Fruit fly (Drosophila melanogaster) whole organism, adult: ENCODE data around the gene srw.

Experiments used
- CG11617 ChIP-seq: fragments of 200-800 bp; sonication (Bioruptor generic); optimal IDR thresholded peaks from 2 replicates; lab custom pipeline; 2017; ENCODE audit warnings: mild to moderate bottlenecking, missing biosample characterization, missing genetic modification reagents, missing genetic modification characterization
- CG12768 ChIP-seq: fragments of 200-800 bp; sonication (Bioruptor generic); optimal IDR thresholded peaks from 2 replicates; lab custom pipeline; 2017; ENCODE audit warnings: missing biosample characterization, missing genetic modification characterization, mild to moderate bottlenecking, moderate library complexity, missing genetic modification reagents
- CG14711 ChIP-seq: fragments of 200-800 bp; sonication (Bioruptor generic); optimal IDR thresholded peaks from 2 replicates; lab custom pipeline; 2018; ENCODE audit warnings: missing biosample characterization, mild to moderate bottlenecking, missing genetic modification characterization, moderate library complexity
- CG1620 ChIP-seq: fragments of 200-800 bp; sonication (Bioruptor generic); optimal IDR thresholded peaks from 2 replicates; lab custom pipeline; 2016; ENCODE audit warnings: missing biosample characterization, missing genetic modification characterization
- CG33017 ChIP-seq: fragments of 200-800 bp; sonication (Bioruptor generic); optimal IDR thresholded peaks from 2 replicates; lab custom pipeline; 2018; ENCODE audit warnings: missing biosample characterization, mild to moderate bottlenecking, missing genetic modification characterization, moderate library complexity
- CG5204 ChIP-seq: fragments of 200-800 bp; sonication (Bioruptor generic); optimal IDR thresholded peaks from 2 replicates; lab custom pipeline; 2016; ENCODE audit warnings: missing biosample characterization, missing genetic modification characterization
- CG7045 ChIP-seq: fragments of 200-800 bp; sonication (Bioruptor generic); optimal IDR thresholded peaks from 2 replicates; lab custom pipeline; 2017; ENCODE audit warnings: missing biosample characterization, mild to moderate bottlenecking, missing genetic modification characterization
- CG7101 ChIP-seq: fragments of 200-800 bp; sonication (Bioruptor generic); optimal IDR thresholded peaks from 2 replicates; lab custom pipeline; 2018; ENCODE audit warnings: missing biosample characterization, mild to moderate bottlenecking, missing genetic modification characterization, moderate library complexity
- Clk ChIP-seq: fragments of 200-800 bp; sonication (Bioruptor generic); optimal IDR thresholded peaks from 2 replicates; lab custom pipeline; 2017; ENCODE audit warnings: missing biosample characterization, missing genetic modification characterization
- Crg-1 ChIP-seq: fragments of 200-800 bp; sonication (Bioruptor generic); optimal IDR thresholded peaks from 2 replicates; lab custom pipeline; 2016; ENCODE audit warnings: missing biosample characterization, missing genetic modification characterization
- Hr96 ChIP-seq: fragments of 200-800 bp; sonication (Bioruptor generic); optimal IDR thresholded peaks from 2 replicates; lab custom pipeline; 2016; ENCODE audit warnings: missing biosample characterization, missing genetic modification characterization
- Mnt ChIP-seq: fragments of 200-800 bp; sonication (Bioruptor generic); optimal IDR thresholded peaks from 2 replicates; lab custom pipeline; 2016; ENCODE audit warnings: missing biosample characterization, mild to moderate bottlenecking, missing genetic modification characterization
- bab1 ChIP-seq: fragments of 200-800 bp; sonication (Bioruptor generic); optimal IDR thresholded peaks from 3 replicates; lab custom pipeline; 2019; ENCODE audit warnings: missing biosample characterization, mild to moderate bottlenecking, missing genetic modification characterization, moderate library complexity
- cic ChIP-seq: fragments of 200-800 bp; sonication (Bioruptor generic); optimal IDR thresholded peaks from 2 replicates; lab custom pipeline; 2017; ENCODE audit warnings: missing biosample characterization, mild to moderate bottlenecking, missing genetic modification characterization, moderate library complexity
- cnc ChIP-seq, 2 experiments: fragments of >200 bp; optimal IDR thresholded peaks; 2 replicates each; lab custom pipeline; 2017
- kay ChIP-seq: fragments of 200-800 bp; sonication (Bioruptor generic); peaks from one replicate; lab custom pipeline; 2016; ENCODE audit warnings: missing biosample characterization, missing genetic modification characterization, borderline replicate concordance
- ovo ChIP-seq: fragments of 200-800 bp; sonication (Bioruptor generic); optimal IDR thresholded peaks from 2 replicates; lab custom pipeline; 2016; ENCODE audit warnings: missing biosample characterization, missing genetic modification characterization
- pad ChIP-seq: fragments of 200-800 bp; sonication (Bioruptor generic); optimal IDR thresholded peaks from 3 replicates; lab custom pipeline; 2017; ENCODE audit warnings: missing biosample characterization, missing genetic modification characterization, mild to moderate bottlenecking, moderate library complexity, missing genetic modification reagents
- tj ChIP-seq: fragments of 200-800 bp; sonication (Bioruptor generic); optimal IDR thresholded peaks from 3 replicates; lab custom pipeline; 2017; ENCODE audit warnings: missing biosample characterization, mild to moderate bottlenecking, missing genetic modification characterization, moderate library complexity
- toe ChIP-seq: fragments of 200-800 bp; sonication (Bioruptor generic); optimal IDR thresholded peaks from 2 replicates; lab custom pipeline; 2016; ENCODE audit warnings: missing biosample characterization, missing genetic modification characterization

The srw gene

dm6 chr3L:4270949-4271827, 12.1 kb downstream of the srw start:
- TF ChIP-seq CG7101 (no peak), cic (GFP tag; lab: Kevin White, UChicago) (no peak), CG7045 (no peak), Crg-1 (GFP tag; lab: Kevin White, UChicago) (no peak), Clk (GFP tag; lab: Kevin White, UChicago) (no peak), cnc (optimal IDR thresholded peaks at IDR 0.05; lab: Kevin White, UChicago) (no peak), kay (GFP tag; lab: Kevin White, UChicago) (no peak), pad (no peak), toe (no peak)

- no peak for TF ChIP-seq Mnt
- no peak for TF ChIP-seq tj
- no peak for TF ChIP-seq CG1620 (GFP tag; lab: Kevin White, UChicago)
- no peak for TF ChIP-seq CG12768 (GFP tag; lab: Kevin White, UChicago)
- TF ChIP-seq CG7045: no peak
- no peak for TF ChIP-seq kay (GFP tag; lab: Kevin White, UChicago)
- no peak for TF ChIP-seq ovo
- no peak for TF ChIP-seq Hr96 (GFP tag; lab: Kevin White, UChicago)
Observed at dm6 chr3L:4269920-4270319, 13.4 kb downstream of the srw start.

DNA sequence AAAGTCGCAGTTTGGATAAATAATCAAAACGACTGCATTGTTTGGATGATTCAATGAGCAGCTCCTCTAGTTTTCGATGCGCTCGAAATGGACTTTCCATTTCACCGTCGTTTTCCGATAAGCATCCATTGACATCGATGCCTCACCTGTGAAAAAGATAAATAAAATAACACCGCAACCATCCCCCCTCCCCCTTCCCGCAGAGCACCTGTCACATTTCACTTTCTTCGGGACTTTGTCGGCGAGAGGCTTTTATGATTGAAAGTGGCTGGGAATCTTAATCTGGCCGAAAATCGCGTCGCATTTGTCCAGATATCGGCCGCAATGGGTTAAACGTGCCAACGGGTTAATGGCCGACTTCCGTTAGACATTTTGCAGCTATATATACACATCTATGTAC, 14.1 kb downstream of the srw start:
- TF ChIP-seq CG1620 (GFP tag; lab: Kevin White, UChicago) (no peak), Crg-1 (GFP tag; lab: Kevin White, UChicago) (no peak), CG12768 (GFP tag; lab: Kevin White, UChicago) (no peak), tj (no peak), Hr96 (GFP tag; lab: Kevin White, UChicago) (no peak), CG14711 (tag; lab: Kevin White, UChicago) (no peak), kay (GFP tag; lab: Kevin White, UChicago) (no peak), Clk (GFP tag; lab: Kevin White, UChicago) (no peak), CG33017 (tag; lab: Kevin White, UChicago) (no peak), toe (no peak), ovo (no peak), cic (GFP tag; lab: Kevin White, UChicago) (no peak), cnc (optimal IDR thresholded peaks at IDR 0.05; lab: Kevin White, UChicago) (no peak)

dm6 chr3L:4267403-4267802, 15.9 kb downstream of the srw start, which contains the start of gene CG33764:
CG33764 (minus strand) TSS chr3L:4267503.
- TF ChIP-seq Crg-1 (GFP tag; lab: Kevin White, UChicago) (no peak), pad (no peak), CG12768 (GFP tag; lab: Kevin White, UChicago) (no peak), cnc (optimal IDR thresholded peaks at IDR 0.05; lab: Kevin White, UChicago) (no peak)

- TF ChIP-seq Hr96 (GFP tag; lab: Kevin White, UChicago) (no peak), Crg-1 (GFP tag; lab: Kevin White, UChicago) (no peak), toe (no peak), CG14711 (tag; lab: Kevin White, UChicago) (no peak), cnc (optimal IDR thresholded peaks at IDR 0.05; lab: Kevin White, UChicago) (no peak), tj (no peak), Mnt (no peak), kay (GFP tag; lab: Kevin White, UChicago) (no peak), CG1620 (GFP tag; lab: Kevin White, UChicago) (no peak), ovo (no peak), CG7101 (no peak), Clk (GFP tag; lab: Kevin White, UChicago) (no peak), CG11617 (GFP tag; lab: Kevin White, UChicago) (no peak), cic (GFP tag; lab: Kevin White, UChicago) (no peak), pad (no peak), CG33017 (tag; lab: Kevin White, UChicago) (no peak), CG7045 (no peak), CG5204 (GFP tag; lab: Kevin White, UChicago) (no peak)
Observed at dm6 chr3L:4265836-4266235, 17.4 kb downstream of the srw start.

DNA sequence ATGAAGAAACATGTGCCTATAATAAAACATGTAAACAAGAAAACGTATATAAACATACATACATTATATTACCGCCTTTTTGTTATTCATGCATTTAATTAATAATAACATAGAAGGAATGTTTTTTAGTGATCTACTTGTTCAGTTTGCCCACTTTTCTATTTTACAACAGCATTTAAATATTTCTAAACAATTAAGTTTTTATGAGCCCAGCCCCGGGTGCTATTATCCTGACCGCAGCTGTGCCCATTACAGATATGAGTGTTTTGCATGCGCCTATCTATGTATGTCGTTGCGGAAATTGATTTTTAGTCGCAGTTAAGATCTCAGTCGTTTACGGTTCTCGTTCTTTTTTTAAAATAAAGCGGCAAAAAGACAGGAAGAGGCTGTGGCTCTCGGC, 18.3 kb downstream of the srw start:
- TF ChIP-seq tj (no peak), CG1620 (GFP tag; lab: Kevin White, UChicago) (no peak), ovo (no peak), kay (GFP tag; lab: Kevin White, UChicago) (no peak), CG12768 (GFP tag; lab: Kevin White, UChicago) (no peak), cnc (optimal IDR thresholded peaks at IDR 0.05; lab: Kevin White, UChicago) (no peak), toe (no peak), Mnt (no peak), bab1 (no peak), CG5204 (GFP tag; lab: Kevin White, UChicago) (no peak), CG11617 (GFP tag; lab: Kevin White, UChicago) (no peak), Crg-1 (GFP tag; lab: Kevin White, UChicago) (no peak), Hr96 (GFP tag; lab: Kevin White, UChicago) (no peak), pad (no peak), Clk (GFP tag; lab: Kevin White, UChicago) (no peak), CG7045 (no peak), cic (GFP tag; lab: Kevin White, UChicago) (no peak)
